Fruit fly (Drosophila melanogaster): Measurements from ENCODE around the gene Cpr72Ea.

The Cpr72Ea gene

DNA sequence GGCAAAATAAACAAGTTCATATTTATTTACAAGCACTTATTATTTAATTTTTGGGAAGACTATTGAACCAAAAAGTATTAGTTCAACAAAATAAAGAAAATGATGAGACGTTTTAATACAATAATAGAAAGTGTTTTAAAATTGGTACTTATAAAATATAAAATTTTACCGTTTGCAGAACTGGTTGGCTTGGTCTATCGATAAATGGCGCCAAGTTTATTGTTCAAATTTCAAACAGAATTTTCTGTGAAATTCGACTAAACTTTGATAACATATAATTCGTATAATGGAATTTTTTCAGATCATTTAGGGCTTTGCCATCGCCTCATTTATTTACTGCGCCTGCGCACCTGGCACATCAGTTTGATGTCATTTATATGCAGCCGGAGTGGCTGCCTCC, 28.4 kb downstream of the Cpr72Ea start (continued):
- no peak for TF ChIP-seq CG17385 (GFP tag; optimal IDR thresholded peaks at IDR 0.05)
- TF ChIP-seq dmrt11E (tag; optimal IDR thresholded peaks at IDR 0.05), result no peak
- peak; percentile 3 for TF ChIP-seq phol (tag; optimal IDR thresholded peaks at IDR 0.05)
- peak; percentile 98 for TF ChIP-seq stwl (tag; optimal IDR thresholded peaks at IDR 0.05)
- no peak for TF ChIP-seq chm (GFP tag; IDR thresholded peaks at IDR 0.05)
- no peak for TF ChIP-seq ato (GFP tag; IDR thresholded peaks at IDR 0.05; ENCODE audit: partially characterized antibody)
- TF ChIP-seq CG12391 (tag; optimal IDR thresholded peaks at IDR 0.05), result peak; percentile 5
- TF ChIP-seq nerfin-1 (tag; optimal IDR thresholded peaks at IDR 0.05), result no peak
- no peak for TF ChIP-seq CG33213 (GFP tag; optimal IDR thresholded peaks at IDR 0.05)

dm6 chr3L:16391257-16391656, 28.9 kb downstream of the Cpr72Ea start:
- TF ChIP-seq zfh1 (GFP tag; IDR thresholded peaks at IDR 0.05) (0 out of 3 replicates have a peak, but pooled peaks have one; percentile 23), Antp (GFP tag; optimal IDR thresholded peaks at IDR 0.05) (no peak), dysf (GFP tag; IDR thresholded peaks at IDR 0.05) (0 out of 3 replicates have a peak, but pooled peaks have one; percentile 20), Med (GFP tag) (peak; percentile 28), pan (optimal IDR thresholded peaks at IDR 0.05) (no peak), pan (GFP tag; optimal IDR thresholded peaks at IDR 0.05 in 1 of 2, IDR thresholded peaks at IDR 0.05 in 1 of 2) (peak in 1 of 2 experiments; percentile 21), NfI (GFP tag; optimal IDR thresholded peaks at IDR 0.05) (no peak), CG10959 (GFP tag; IDR thresholded peaks at IDR 0.05) (no peak), chinmo (GFP tag; IDR thresholded peaks at IDR 0.05; ENCODE audit: partially characterized antibody) (0 out of 4 replicates have a peak, but pooled peaks have one; percentile 41), Ets65A (GFP tag) (peak; percentile 89)

DNA sequence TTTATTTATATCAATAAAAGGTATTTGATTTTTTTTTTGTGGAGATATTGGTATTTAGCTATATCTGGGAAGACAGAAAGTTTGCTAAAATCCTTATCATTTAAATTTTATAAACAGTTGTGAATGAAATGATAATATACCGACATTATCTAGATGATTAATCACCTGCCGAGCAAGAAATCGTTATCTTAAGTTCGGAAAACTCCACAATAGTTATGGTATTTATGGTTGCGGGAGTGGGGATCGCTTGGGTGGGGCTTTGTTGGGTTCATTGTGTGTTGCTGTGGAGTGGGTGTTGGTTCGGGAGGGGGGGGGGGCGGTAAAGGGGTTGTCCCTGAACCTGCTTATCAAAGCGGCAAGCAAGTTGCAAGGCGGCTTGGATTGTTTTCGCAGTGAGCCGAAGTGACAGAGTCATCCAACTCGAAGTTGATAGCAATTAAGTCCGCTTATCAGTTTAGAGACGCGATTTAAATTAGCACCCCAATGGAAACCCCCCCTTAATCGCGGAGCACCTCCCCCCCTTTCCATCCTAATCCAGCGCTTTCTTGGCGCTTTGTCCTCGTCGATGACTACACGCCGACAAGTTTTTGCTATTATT, 29.9 kb downstream of the Cpr72Ea start:
- TF ChIP-seq vfl (GFP tag; optimal IDR thresholded peaks at IDR 0.05) (no peak), hth (optimal IDR thresholded peaks at IDR 0.05) (no peak), grn (GFP tag; optimal IDR thresholded peaks at IDR 0.05) (peak; percentile 37), Antp (GFP tag; optimal IDR thresholded peaks at IDR 0.05) (no peak), sim (GFP tag; IDR thresholded peaks at IDR 0.05) (no peak), sug (tag; optimal IDR thresholded peaks at IDR 0.05) (peak; percentile 28), CG7372 (GFP tag; IDR thresholded peaks at IDR 0.05) (no peak), CG13287 (GFP tag; IDR thresholded peaks at IDR 0.05; ENCODE audit: partially characterized antibody) (no peak), CG8281 (tag; optimal IDR thresholded peaks at IDR 0.05) (no peak), eyg (GFP tag; optimal IDR thresholded peaks at IDR 0.05) (no peak), CG5245 (GFP tag; optimal IDR thresholded peaks at IDR 0.05) (no peak), Pdp1 (GFP tag; optimal IDR thresholded peaks at IDR 0.05) (no peak), tna (GFP tag; IDR thresholded peaks at IDR 0.05; ENCODE audit: partially characterized antibody) (0 out of 2 replicates have a peak, but pooled peaks have one; percentile 29), NK7.1 (GFP tag; optimal IDR thresholded peaks at IDR 0.05) (no peak), Ets97D (GFP tag; optimal IDR thresholded peaks at IDR 0.05) (no peak), Trl (optimal IDR thresholded peaks at IDR 0.05) (no peak), Trl (GFP tag; optimal IDR thresholded peaks at IDR 0.05) (no peak), Doc3 (GFP tag; IDR thresholded peaks at IDR 0.05; ENCODE audit: partially characterized antibody) (no peak), CG14441 (GFP tag; IDR thresholded peaks at IDR 0.05) (no peak), cg (GFP tag; optimal IDR thresholded peaks at IDR 0.05) (no peak), CG3407 (GFP tag; optimal IDR thresholded peaks at IDR 0.05) (no peak), CG30431 (GFP tag; optimal IDR thresholded peaks at IDR 0.05) (no peak), Hr78 (GFP tag; optimal IDR thresholded peaks at IDR 0.05) (peak in 1 of 2 experiments; percentile 62), CG10462 (GFP tag; optimal IDR thresholded peaks at IDR 0.05) (no peak), lbe (GFP tag; optimal IDR thresholded peaks at IDR 0.05) (no peak), CG14710 (tag; optimal IDR thresholded peaks at IDR 0.05) (no peak), lab (GFP tag; optimal IDR thresholded peaks at IDR 0.05) (peak; percentile 66), CG12769 (tag; optimal IDR thresholded peaks at IDR 0.05) (no peak), Sry-δ (GFP tag; optimal IDR thresholded peaks at IDR 0.05) (no peak), CG2712 (tag; optimal IDR thresholded peaks at IDR 0.05) (no peak)
